Worm (Caenorhabditis elegans): ENCODE data around the gene Y49F6B.8.

The Y49F6B.8 gene

ce11 chrII:3444280-3444679, 37.2 kb downstream of the Y49F6B.8 start, which contains the start of gene C16C8.4:
TSS of gene C16C8.4 (minus strand) at chrII:3444380.
- TF ChIP-seq ama-1 (optimal IDR thresholded peaks at IDR 0.05) (no peak), hnd-1 (tag; optimal IDR thresholded peaks at IDR 0.05) (no peak), scrt-1 (GFP tag; IDR thresholded peaks at IDR 0.05) (no peak), pes-1 (GFP tag; IDR thresholded peaks at IDR 0.05) (no peak), ets-7 (tag; optimal IDR thresholded peaks at IDR 0.05) (no peak), hmg-4 (GFP tag; optimal IDR thresholded peaks at IDR 0.05) (no peak), hmbx-1 (tag; optimal IDR thresholded peaks at IDR 0.05) (no peak), tbx-37 (GFP tag; conservative IDR thresholded peaks at IDR 0.05) (no peak), B0310.2 (tag; optimal IDR thresholded peaks at IDR 0.05) (no peak), tra-4 (tag; optimal IDR thresholded peaks at IDR 0.05) (no peak), aly-1 (tag; optimal IDR thresholded peaks at IDR 0.05) (no peak), ceh-36 (tag; optimal IDR thresholded peaks at IDR 0.05) (no peak), tbx-11 (GFP tag; IDR thresholded peaks at IDR 0.05) (no peak)

- TF ChIP-seq sea-1 (GFP tag; conservative IDR thresholded peaks at IDR 0.05) (no peak), pes-1 (GFP tag; IDR thresholded peaks at IDR 0.05) (no peak), aly-1 (tag; optimal IDR thresholded peaks at IDR 0.05) (no peak), B0310.2 (tag; optimal IDR thresholded peaks at IDR 0.05) (no peak), tbx-37 (GFP tag; conservative IDR thresholded peaks at IDR 0.05) (no peak), scrt-1 (GFP tag; IDR thresholded peaks at IDR 0.05) (no peak), ceh-36 (tag; optimal IDR thresholded peaks at IDR 0.05) (no peak), hmbx-1 (tag; optimal IDR thresholded peaks at IDR 0.05) (no peak), hmg-4 (GFP tag; optimal IDR thresholded peaks at IDR 0.05) (no peak), ets-7 (tag; optimal IDR thresholded peaks at IDR 0.05) (no peak), F13C5.2 (tag; optimal IDR thresholded peaks at IDR 0.05) (no peak), tbx-11 (GFP tag; IDR thresholded peaks at IDR 0.05) (no peak), tra-4 (tag; optimal IDR thresholded peaks at IDR 0.05) (no peak), flt-1 (GFP tag; IDR thresholded peaks at IDR 0.05) (no peak), hnd-1 (tag; optimal IDR thresholded peaks at IDR 0.05) (no peak)
These were observed 38.3 kb downstream of the Y49F6B.8 start, which contains the start of gene C16C8.22 for ce11 chrII:3443154-3443553. TSS of gene C16C8.22 (minus strand) at chrII:3443254.

ce11 chrII:3441377-3441776, 40.1 kb downstream of the Y49F6B.8 start, which contains the start of gene C16C8.27:
TSS of gene C16C8.27 (plus strand) at chrII:3441677.
- TF ChIP-seq sea-1 (GFP tag; conservative IDR thresholded peaks at IDR 0.05), result no peak
- no peak for TF ChIP-seq pes-1 (GFP tag; IDR thresholded peaks at IDR 0.05)
- no peak for TF ChIP-seq hnd-1 (tag; optimal IDR thresholded peaks at IDR 0.05)
- no peak for TF ChIP-seq tbx-37 (GFP tag; conservative IDR thresholded peaks at IDR 0.05)
- TF ChIP-seq aly-1 (tag; optimal IDR thresholded peaks at IDR 0.05), result no peak
- no peak for TF ChIP-seq tbx-11 (GFP tag; IDR thresholded peaks at IDR 0.05)
- no peak for TF ChIP-seq ceh-13 (GFP tag; optimal IDR thresholded peaks at IDR 0.05)
- no peak for TF ChIP-seq tra-4 (tag; optimal IDR thresholded peaks at IDR 0.05)
- no peak for TF ChIP-seq hmg-4 (GFP tag; optimal IDR thresholded peaks at IDR 0.05)
- TF ChIP-seq scrt-1 (GFP tag; IDR thresholded peaks at IDR 0.05), result no peak

- no peak for TF ChIP-seq hnd-1 (tag; optimal IDR thresholded peaks at IDR 0.05)
- no peak for TF ChIP-seq tra-4 (tag; optimal IDR thresholded peaks at IDR 0.05)
- TF ChIP-seq sea-1 (GFP tag; conservative IDR thresholded peaks at IDR 0.05), result no peak
- TF ChIP-seq F13C5.2 (tag; optimal IDR thresholded peaks at IDR 0.05), result no peak
- no peak for TF ChIP-seq tbx-37 (GFP tag; conservative IDR thresholded peaks at IDR 0.05)
- TF ChIP-seq aly-1 (tag; optimal IDR thresholded peaks at IDR 0.05), result no peak
- TF ChIP-seq hmg-4 (GFP tag; optimal IDR thresholded peaks at IDR 0.05), result no peak
- TF ChIP-seq scrt-1 (GFP tag; IDR thresholded peaks at IDR 0.05), result no peak
- TF ChIP-seq ceh-36 (tag; optimal IDR thresholded peaks at IDR 0.05), result no peak
- TF ChIP-seq hmbx-1 (tag; optimal IDR thresholded peaks at IDR 0.05), result no peak
- no peak for TF ChIP-seq ets-7 (tag; optimal IDR thresholded peaks at IDR 0.05)
- no peak for TF ChIP-seq B0310.2 (tag; optimal IDR thresholded peaks at IDR 0.05)
- no peak for TF ChIP-seq pes-1 (GFP tag; IDR thresholded peaks at IDR 0.05)
- no peak for TF ChIP-seq tbx-11 (GFP tag; IDR thresholded peaks at IDR 0.05)
- no peak for TF ChIP-seq flt-1 (GFP tag; IDR thresholded peaks at IDR 0.05)
- no peak for TF ChIP-seq ceh-13 (GFP tag; optimal IDR thresholded peaks at IDR 0.05)
- no peak for TF ChIP-seq ama-1 (optimal IDR thresholded peaks at IDR 0.05)
These were observed 40.9 kb downstream of the Y49F6B.8 start, which contains the start of gene C16C8.17 for ce11 chrII:3440641-3440926. TSS of gene C16C8.17 (plus strand) at chrII:3440827.

ce11 chrII:3439842-3440640, 41.4 kb downstream of the Y49F6B.8 start:
- no peak for TF ChIP-seq scrt-1 (GFP tag; IDR thresholded peaks at IDR 0.05)
- no peak for TF ChIP-seq ceh-13 (GFP tag; optimal IDR thresholded peaks at IDR 0.05)
- no peak for TF ChIP-seq tra-4 (tag; optimal IDR thresholded peaks at IDR 0.05)
- TF ChIP-seq ama-1 (optimal IDR thresholded peaks at IDR 0.05), result no peak
- no peak for TF ChIP-seq hnd-1 (tag; optimal IDR thresholded peaks at IDR 0.05)
- TF ChIP-seq pes-1 (GFP tag; IDR thresholded peaks at IDR 0.05), result no peak
- no peak for TF ChIP-seq ets-7 (tag; optimal IDR thresholded peaks at IDR 0.05)
- TF ChIP-seq tbx-37 (GFP tag; conservative IDR thresholded peaks at IDR 0.05), result no peak
- TF ChIP-seq flt-1 (GFP tag; IDR thresholded peaks at IDR 0.05), result no peak
- TF ChIP-seq hmbx-1 (tag; optimal IDR thresholded peaks at IDR 0.05), result no peak
- TF ChIP-seq F13C5.2 (tag; optimal IDR thresholded peaks at IDR 0.05), result no peak
- no peak for TF ChIP-seq aly-1 (tag; optimal IDR thresholded peaks at IDR 0.05)
- no peak for TF ChIP-seq B0310.2 (tag; optimal IDR thresholded peaks at IDR 0.05)
- TF ChIP-seq sea-1 (GFP tag; conservative IDR thresholded peaks at IDR 0.05), result no peak
- TF ChIP-seq ceh-36 (tag; optimal IDR thresholded peaks at IDR 0.05), result no peak
- no peak for TF ChIP-seq tbx-11 (GFP tag; IDR thresholded peaks at IDR 0.05)

- TF ChIP-seq tra-4 (tag; optimal IDR thresholded peaks at IDR 0.05), result no peak
- peak; percentile 71 for TF ChIP-seq hmg-4 (GFP tag; optimal IDR thresholded peaks at IDR 0.05)
- TF ChIP-seq ama-1 (optimal IDR thresholded peaks at IDR 0.05), result no peak
- TF ChIP-seq pes-1 (GFP tag; IDR thresholded peaks at IDR 0.05), result peak; percentile 84
- peak; percentile 73 for TF ChIP-seq flt-1 (GFP tag; IDR thresholded peaks at IDR 0.05)
- TF ChIP-seq tbx-37 (GFP tag; conservative IDR thresholded peaks at IDR 0.05), result peak; percentile 48
- TF ChIP-seq tbx-11 (GFP tag; IDR thresholded peaks at IDR 0.05), result peak; percentile 67
- peak; percentile 62 for TF ChIP-seq hnd-1 (tag; optimal IDR thresholded peaks at IDR 0.05)
- TF ChIP-seq B0310.2 (tag; optimal IDR thresholded peaks at IDR 0.05), result peak; percentile 70
- no peak for TF ChIP-seq hmbx-1 (tag; optimal IDR thresholded peaks at IDR 0.05)
- peak; percentile 74 for TF ChIP-seq scrt-1 (GFP tag; IDR thresholded peaks at IDR 0.05)
- TF ChIP-seq ceh-36 (tag; optimal IDR thresholded peaks at IDR 0.05), result peak; percentile 76
- TF ChIP-seq ceh-13 (GFP tag; optimal IDR thresholded peaks at IDR 0.05), result peak; percentile 35
- peak; percentile 67 for TF ChIP-seq aly-1 (tag; optimal IDR thresholded peaks at IDR 0.05)
- TF ChIP-seq F13C5.2 (tag; optimal IDR thresholded peaks at IDR 0.05), result peak; percentile 13
- peak; percentile 52; the same call in 1 of the 2 replicates for TF ChIP-seq sea-1 (GFP tag; conservative IDR thresholded peaks at IDR 0.05)
- peak; percentile 39 for TF ChIP-seq ets-7 (tag; optimal IDR thresholded peaks at IDR 0.05)
These were observed 42.2 kb downstream of the Y49F6B.8 start for ce11 chrII:3439244-3439698.

Data from whole organism, early embryonic.